Worm (Caenorhabditis elegans) whole organism, L4 larva: ENCODE measurements around the gene spp-8.

Source experiments
- D1046.2 ChIP-seq: fragments of 200-800 bp; sonication (Bioruptor generic); IDR thresholded peaks from 2 replicates; pipeline ENCODE4 v1.3.6; 2022; ENCODE audit warnings: missing genetic modification characterization, missing compliant biosample characterization
- ZK546.5 ChIP-seq, 2 experiments: sonication (generic microtip); optimal IDR thresholded peaks; 2 replicates each; lab custom pipeline; 2017; ENCODE audit warnings: missing biosample characterization in 2 of 2, missing genetic modification characterization in 2 of 2
- dmd-6 ChIP-seq: fragments of 200-800 bp; sonication (Bioruptor generic); IDR thresholded peaks from 2 replicates; pipeline ENCODE4 v1.3.6; 2022; ENCODE audit warnings: missing genetic modification reagents, missing genetic modification characterization, missing compliant biosample characterization
- gei-8 ChIP-seq: fragments of 200-800 bp; sonication (Bioruptor generic); optimal IDR thresholded peaks from 2 replicates; lab custom pipeline; 2018; ENCODE audit warnings: mild to moderate bottlenecking, missing genetic modification characterization, missing compliant biosample characterization
- lin-13 ChIP-seq: fragments of 150-350 bp; optimal IDR thresholded peaks from 2 replicates; lab custom pipeline; 2014; ENCODE audit warnings: missing biosample characterization, missing genetic modification reagents, missing genetic modification characterization
- lsy-2 ChIP-seq, 2 experiments: fragments of 150-350 bp in 1 of 2; sonication (generic microtip) in 1 of 2; optimal IDR thresholded peaks; 2 replicates each; lab custom pipeline; 2014 to 2017; ENCODE audit warnings: missing biosample characterization in 2 of 2, missing genetic modification characterization in 2 of 2
- madf-9 ChIP-seq: fragments of 200-800 bp; sonication (Bioruptor generic); conservative IDR thresholded peaks from 2 replicates; pipeline ENCODE4 v1.3.6; 2022; ENCODE audit warnings: missing genetic modification reagents, missing genetic modification characterization, missing compliant biosample characterization
- snpc-4 ChIP-seq: fragments of 150-350 bp; optimal IDR thresholded peaks from 2 replicates; lab custom pipeline; 2014; ENCODE audit warnings: missing biosample characterization, missing genetic modification characterization
- unc-39 ChIP-seq: sonication (generic microtip); optimal IDR thresholded peaks from 2 replicates; lab custom pipeline; 2017; ENCODE audit warnings: missing biosample characterization, missing genetic modification characterization

- TF ChIP-seq snpc-4 (tag; lab: Kevin White, UChicago) (no peak), ZK546.5 (tag; optimal IDR thresholded peaks at IDR 0.05; lab: Kevin White, UChicago) (no peak), unc-39 (tag; lab: Kevin White, UChicago) (no peak), lsy-2 (tag; optimal IDR thresholded peaks at IDR 0.05; lab: Kevin White, UChicago) (peak; percentile 75 to 84), madf-9 (0 out of 2 replicates have a peak, but pooled peaks have one; percentile 3), gei-8 (GFP tag; lab: Kevin White, UChicago) (peak; percentile 99), lin-13 (peak; percentile 83), dmd-6 (GFP tag; lab: Robert Waterston, UW) (peak; percentile 99), D1046.2 (GFP tag; lab: Robert Waterston, UW) (no peak)
These were observed 46.1 kb downstream of the spp-8 start for ce11 chrIV:8527598-8528012.
